Worm (Caenorhabditis elegans) whole organism, late embryonic: ENCODE results near the gene rop-1.

ENCODE experiments used
- F13H6.1 ChIP-seq: sonication (generic microtip); optimal IDR thresholded peaks from 2 replicates; lab custom pipeline; 2016; ENCODE audit warnings: missing genetic modification characterization, missing compliant biosample characterization
- K02D7.2 ChIP-seq: sonication (generic microtip); optimal IDR thresholded peaks from 2 replicates; lab custom pipeline; 2017; ENCODE audit warnings: mild to moderate bottlenecking, missing genetic modification characterization, missing compliant biosample characterization
- K09A11.1 ChIP-seq: sonication (generic microtip); optimal IDR thresholded peaks from 2 replicates; lab custom pipeline; 2017; ENCODE audit warnings: antibody characterized with exemption, mild to moderate bottlenecking, missing genetic modification characterization, missing compliant biosample characterization; ENCODE audit not compliant: insufficient read depth
- ceh-14 ChIP-seq: sonication (generic microtip); optimal IDR thresholded peaks from 2 replicates; lab custom pipeline; 2016; ENCODE audit warnings: missing genotype, missing genetic modification characterization, missing compliant biosample characterization
- ceh-19 ChIP-seq: fragments of 200-800 bp; sonication (Bioruptor generic); optimal IDR thresholded peaks from 2 replicates; lab custom pipeline; 2018; ENCODE audit warnings: mild to moderate bottlenecking, missing genetic modification characterization, missing compliant biosample characterization
- ceh-2 ChIP-seq: sonication (generic microtip); optimal IDR thresholded peaks from 2 replicates; lab custom pipeline; 2016; ENCODE audit warnings: missing genotype, missing genetic modification characterization, missing compliant biosample characterization
- ceh-22 ChIP-seq: sonication (generic microtip); optimal IDR thresholded peaks from 2 replicates; lab custom pipeline; 2017; ENCODE audit warnings: missing biosample characterization, missing genetic modification characterization
- ceh-30 ChIP-seq: fragments of 150-350 bp; optimal IDR thresholded peaks from 2 replicates; lab custom pipeline; 2014; ENCODE audit warnings: missing biosample characterization, missing genetic modification characterization
- ceh-31 ChIP-seq: sonication (generic microtip); optimal IDR thresholded peaks from 2 replicates; lab custom pipeline; 2016; ENCODE audit warnings: missing genetic modification characterization, missing compliant biosample characterization
- ceh-34 ChIP-seq: sonication (generic microtip); optimal IDR thresholded peaks from 2 replicates; lab custom pipeline; 2016; ENCODE audit warnings: mild to moderate bottlenecking, missing genetic modification characterization, missing compliant biosample characterization
- ceh-45 ChIP-seq: fragments of 200-800 bp; sonication (Bioruptor generic); IDR thresholded peaks from 2 replicates; pipeline ENCODE4 v1.3.6; 2022; ENCODE audit warnings: missing genetic modification reagents, missing genetic modification characterization, missing compliant biosample characterization
- ceh-48 ChIP-seq: sonication (generic microtip); optimal IDR thresholded peaks from 2 replicates; lab custom pipeline; 2016; ENCODE audit warnings: missing genetic modification characterization, inconsistent platforms, missing compliant biosample characterization
- ceh-6 ChIP-seq: fragments of 200-800 bp; sonication (Bioruptor generic); optimal IDR thresholded peaks from 2 replicates; lab custom pipeline; 2018; ENCODE audit warnings: mild to moderate bottlenecking, missing genetic modification characterization, missing compliant biosample characterization
- fax-1 ChIP-seq: sonication (generic microtip); optimal IDR thresholded peaks from 2 replicates; lab custom pipeline; 2016; ENCODE audit warnings: missing genotype, missing genetic modification characterization, missing compliant biosample characterization
- fkh-6 ChIP-seq: sonication (generic microtip); optimal IDR thresholded peaks from 2 replicates; lab custom pipeline; 2016; ENCODE audit warnings: missing genetic modification characterization, missing compliant biosample characterization
- gmeb-2 ChIP-seq: sonication (generic microtip); optimal IDR thresholded peaks from 2 replicates; lab custom pipeline; 2016; ENCODE audit warnings: missing genetic modification characterization, inconsistent platforms, missing compliant biosample characterization
- hlh-13 ChIP-seq: fragments of 200-800 bp; sonication (Bioruptor generic); optimal IDR thresholded peaks from 2 replicates; lab custom pipeline; 2018; ENCODE audit warnings: mild to moderate bottlenecking, missing genetic modification characterization, missing compliant biosample characterization
- hlh-30 ChIP-seq: sonication (generic microtip); optimal IDR thresholded peaks from 2 replicates; lab custom pipeline; 2017; ENCODE audit warnings: antibody characterized with exemption, missing genetic modification characterization, missing compliant biosample characterization; ENCODE audit not compliant: insufficient read depth
- hlh-8 ChIP-seq: sonication (generic microtip); optimal IDR thresholded peaks from 2 replicates; lab custom pipeline; 2016; ENCODE audit warnings: missing genotype, missing genetic modification characterization, missing compliant biosample characterization
- lim-6 ChIP-seq: sonication (generic microtip); optimal IDR thresholded peaks from 2 replicates; lab custom pipeline; 2016; ENCODE audit warnings: missing genetic modification characterization, missing compliant biosample characterization
- lin-11 ChIP-seq: fragments of 200-800 bp; sonication (Bioruptor generic); optimal IDR thresholded peaks from 2 replicates; lab custom pipeline; 2018; ENCODE audit warnings: mild to moderate bottlenecking, missing genetic modification characterization, missing compliant biosample characterization
- madf-2 ChIP-seq: sonication (generic microtip); optimal IDR thresholded peaks from 2 replicates; lab custom pipeline; 2017; ENCODE audit warnings: missing genetic modification characterization, missing compliant biosample characterization
- mec-3 ChIP-seq: sonication (generic microtip); optimal IDR thresholded peaks from 2 replicates; lab custom pipeline; 2016; ENCODE audit warnings: borderline replicate concordance, missing genetic modification characterization, missing compliant biosample characterization
- nfya-1 ChIP-seq: sonication (generic microtip); optimal IDR thresholded peaks from 2 replicates; lab custom pipeline; 2017; ENCODE audit warnings: missing genetic modification characterization, mild to moderate bottlenecking, missing compliant biosample characterization, antibody characterized with exemption, moderate library complexity
- nhr-232 ChIP-seq: sonication (generic microtip); optimal IDR thresholded peaks from 2 replicates; lab custom pipeline; 2016; ENCODE audit warnings: missing genetic modification characterization, missing compliant biosample characterization
- pag-3 ChIP-seq: sonication (generic microtip); optimal IDR thresholded peaks from 2 replicates; lab custom pipeline; 2016; ENCODE audit warnings: missing compliant biosample characterization, missing genetic modification characterization, borderline replicate concordance
- pax-1 ChIP-seq: fragments of 150-350 bp; optimal IDR thresholded peaks from 2 replicates; lab custom pipeline; 2014; ENCODE audit warnings: missing biosample characterization, missing genetic modification characterization
- pha-4 ChIP-seq: fragments of 150-350 bp; optimal IDR thresholded peaks from 2 replicates; lab custom pipeline; 2018; ENCODE audit warnings: missing biosample characterization, missing genetic modification reagents, missing genetic modification characterization
- pros-1 ChIP-seq: fragments of 150-350 bp; optimal IDR thresholded peaks from 2 replicates; lab custom pipeline; 2014; ENCODE audit warnings: missing biosample characterization, missing genetic modification reagents, missing genetic modification characterization
- sdc-2 ChIP-seq: sonication (generic microtip); optimal IDR thresholded peaks from 2 replicates; lab custom pipeline; 2016; ENCODE audit warnings: missing genotype, missing genetic modification characterization, missing compliant biosample characterization
- sox-2 ChIP-seq: fragments of 200-800 bp; sonication (Bioruptor generic); IDR thresholded peaks from 2 replicates; pipeline ENCODE4 v1.3.6; 2022; ENCODE audit warnings: missing genetic modification reagents, missing genetic modification characterization, missing compliant biosample characterization
- syd-9 ChIP-seq: sonication (generic microtip); optimal IDR thresholded peaks from 2 replicates; lab custom pipeline; 2016; ENCODE audit warnings: mild to moderate bottlenecking, missing genetic modification characterization, moderate library complexity, missing compliant biosample characterization
- tbx-7 ChIP-seq: sonication (generic microtip); optimal IDR thresholded peaks from 2 replicates; lab custom pipeline; 2016; ENCODE audit warnings: missing genotype, missing genetic modification characterization, missing compliant biosample characterization
- ttx-3 ChIP-seq: sonication (generic microtip); optimal IDR thresholded peaks from 2 replicates; lab custom pipeline; 2016; ENCODE audit warnings: missing genetic modification reagents, missing genetic modification characterization, missing compliant biosample characterization
- unc-3 ChIP-seq, 2 experiments: fragments of 200-800 bp in 1 of 2; sonication (Bioruptor generic) in 1 of 2; sonication (generic microtip) in 1 of 2; conservative IDR thresholded peaks in 1 of 2; optimal IDR thresholded peaks in 1 of 2; 2 replicates each; pipeline versions ENCODE4 v1.3.6 to Lab custom; 2016 to 2022; ENCODE audit warnings: missing compliant biosample characterization in 2 of 2, missing genetic modification characterization in 2 of 2, missing genetic modification reagents in 1 of 2
- unc-42 ChIP-seq: sonication (generic microtip); optimal IDR thresholded peaks from 2 replicates; lab custom pipeline; 2016; ENCODE audit warnings: missing genotype, missing genetic modification characterization, missing compliant biosample characterization
- unc-86 ChIP-seq: sonication (generic microtip); optimal IDR thresholded peaks from 2 replicates; lab custom pipeline; 2016; ENCODE audit warnings: missing genetic modification characterization, missing compliant biosample characterization
- zip-5 ChIP-seq: sonication (generic microtip); optimal IDR thresholded peaks from 2 replicates; lab custom pipeline; 2016; ENCODE audit warnings: missing genetic modification characterization, missing compliant biosample characterization

rop-1 gene

ce11 chrV:10249515-10249914 lies 5.3 kb downstream of the rop-1 start:
- TF ChIP-seq ceh-6 (GFP tag; lab: Kevin White, UChicago), result no peak
- TF ChIP-seq ceh-19 (GFP tag; lab: Kevin White, UChicago), result no peak
- no peak for TF ChIP-seq lin-11 (tag; lab: Kevin White, UChicago)
- TF ChIP-seq ceh-14 (tag; lab: Kevin White, UChicago), result no peak
- TF ChIP-seq ceh-2 (tag; lab: Kevin White, UChicago), result no peak
- TF ChIP-seq K09A11.1 (tag; lab: Kevin White, UChicago), result no peak
- TF ChIP-seq unc-86 (tag; lab: Kevin White, UChicago), result no peak
- TF ChIP-seq F13H6.1 (tag; lab: Kevin White, UChicago), result no peak
- no peak for TF ChIP-seq ceh-34 (tag; lab: Kevin White, UChicago)

DNA sequence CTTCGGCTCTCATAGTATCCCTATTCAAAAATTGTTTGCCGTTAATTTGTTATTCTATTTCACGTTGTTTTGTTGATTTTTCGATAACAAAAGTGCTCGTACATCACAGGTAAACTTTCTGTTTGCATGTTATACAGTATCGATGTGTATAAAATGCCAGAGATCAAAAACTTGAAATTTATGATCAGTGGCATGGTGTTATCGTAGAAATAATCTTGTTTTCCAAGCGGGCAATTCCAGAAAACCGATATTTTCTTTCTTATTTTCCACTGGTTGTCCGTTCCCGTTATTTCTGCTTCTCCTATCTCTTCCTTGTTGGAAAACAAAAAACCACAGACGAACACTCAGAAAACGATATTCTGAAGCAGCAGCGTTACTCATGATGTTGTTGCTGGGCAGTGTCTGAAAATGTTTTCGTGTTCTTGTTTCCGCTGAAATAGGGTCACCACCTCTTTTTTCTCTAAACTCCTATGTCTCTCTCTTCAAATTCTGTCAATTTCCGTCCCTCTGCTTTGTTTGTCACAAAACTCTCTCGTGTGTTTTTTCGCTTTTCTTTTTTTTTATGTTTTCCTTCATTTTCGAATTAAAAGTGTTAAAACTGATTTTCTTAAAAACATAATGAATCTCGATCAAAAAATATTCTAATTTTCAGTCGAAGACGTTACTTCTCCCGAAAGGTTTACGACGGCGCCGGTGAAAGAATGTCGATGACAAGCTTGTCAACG lies 6.4 kb downstream of the rop-1 start, which contains the start of gene akt-1:
Gene akt-1 (plus strand): TSS at position 651 of the 725 bp plus-strand sequence.
- TF ChIP-seq pax-1 (tag; lab: Kevin White, UChicago) (no peak), sdc-2 (tag; lab: Kevin White, UChicago) (no peak), nhr-232 (tag; lab: Kevin White, UChicago) (no peak), ceh-22 (tag; lab: Kevin White, UChicago) (no peak), ceh-31 (no peak), ceh-19 (GFP tag; lab: Kevin White, UChicago) (no peak), K02D7.2 (tag; lab: Kevin White, UChicago) (no peak), ceh-30 (tag; lab: Kevin White, UChicago) (no peak), pros-1 (tag; lab: Kevin White, UChicago) (no peak), pag-3 (tag; lab: Kevin White, UChicago) (no peak), K09A11.1 (tag; lab: Kevin White, UChicago) (no peak), hlh-8 (tag; lab: Kevin White, UChicago) (no peak), ceh-34 (tag; lab: Kevin White, UChicago) (no peak), gmeb-2 (tag; lab: Kevin White, UChicago) (no peak)

DNA sequence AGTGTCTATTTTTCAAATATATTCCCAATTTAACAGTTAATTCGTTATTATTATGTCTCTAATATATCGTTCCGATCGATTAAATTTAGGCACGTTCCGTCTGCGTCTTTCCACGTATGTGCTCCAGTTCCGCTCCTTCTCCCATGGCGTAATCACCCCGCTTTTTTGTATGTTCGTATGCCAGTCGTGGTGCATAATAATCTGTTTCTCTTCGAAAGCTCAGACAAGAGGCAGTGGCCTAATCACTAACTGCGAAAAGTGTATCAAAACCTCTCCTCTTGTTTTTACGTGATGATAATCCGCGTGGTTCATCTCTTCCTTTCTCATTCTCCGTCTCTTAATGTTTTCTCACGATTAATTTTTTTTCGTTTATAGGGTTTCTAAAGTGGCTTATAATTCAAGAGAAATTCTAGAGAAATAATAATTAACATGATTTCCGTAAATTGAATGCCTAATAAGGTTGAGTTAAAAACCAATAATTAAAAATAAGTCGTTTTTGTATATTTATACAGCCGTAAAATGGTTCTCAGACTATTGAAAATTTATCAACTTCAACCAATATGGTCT lies 7.1 kb downstream of the rop-1 start:
- TF ChIP-seq gmeb-2 (tag; lab: Kevin White, UChicago) (no peak), K02D7.2 (tag; lab: Kevin White, UChicago) (no peak), hlh-30 (tag; lab: Kevin White, UChicago) (no peak), unc-3 (GFP tag; conservative IDR thresholded peaks at IDR 0.05; lab: Robert Waterston, UW) (no peak), unc-3 (tag; optimal IDR thresholded peaks at IDR 0.05; lab: Kevin White, UChicago) (no peak), pha-4 (tag; lab: Kevin White, UChicago) (no peak), fkh-6 (no peak), ceh-6 (GFP tag; lab: Kevin White, UChicago) (no peak), syd-9 (tag; lab: Kevin White, UChicago) (no peak), sdc-2 (tag; lab: Kevin White, UChicago) (no peak), lim-6 (tag; lab: Kevin White, UChicago) (no peak), ceh-45 (GFP tag; lab: Robert Waterston, UW) (no peak), mec-3 (tag; lab: Kevin White, UChicago) (no peak), zip-5 (tag; lab: Kevin White, UChicago) (no peak), ttx-3 (no peak), hlh-13 (GFP tag; lab: Kevin White, UChicago) (no peak)
- TF ChIP-seq, all 69 proteins: peak for 0

DNA sequence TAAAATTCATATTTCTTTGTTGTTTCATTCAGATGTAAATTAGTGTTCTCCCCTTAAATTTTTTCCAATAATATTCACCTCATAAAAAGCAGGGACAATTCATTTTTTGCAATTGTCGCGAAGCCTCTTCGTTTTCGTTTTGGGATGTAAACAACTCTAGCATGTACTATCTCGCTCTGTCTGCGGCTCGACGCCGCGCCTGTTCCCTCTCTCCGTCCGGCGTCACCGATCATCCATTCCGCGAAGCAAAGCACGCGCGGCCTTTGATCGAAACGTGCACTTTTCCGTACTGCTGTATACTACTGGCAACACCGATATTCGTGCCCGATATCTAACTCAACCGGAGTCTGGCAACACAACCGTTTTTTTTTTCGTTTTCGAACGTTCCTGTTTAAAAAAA lies 7.9 kb downstream of the rop-1 start:
- TF ChIP-seq fax-1, result no peak
- no peak for TF ChIP-seq gmeb-2 (tag; lab: Kevin White, UChicago)
- TF ChIP-seq unc-42 (tag; lab: Kevin White, UChicago), result no peak
- no peak for TF ChIP-seq sox-2
- no peak for TF ChIP-seq ceh-45 (GFP tag; lab: Robert Waterston, UW)
- TF ChIP-seq ceh-48 (tag; lab: Kevin White, UChicago), result no peak
- no peak for TF ChIP-seq madf-2 (tag; lab: Kevin White, UChicago)
- TF ChIP-seq pax-1 (tag; lab: Kevin White, UChicago), result no peak
- no peak for TF ChIP-seq zip-5 (tag; lab: Kevin White, UChicago)
- TF ChIP-seq tbx-7 (tag; lab: Kevin White, UChicago), result no peak
- no peak for TF ChIP-seq ceh-14 (tag; lab: Kevin White, UChicago)
- no peak for TF ChIP-seq nfya-1 (tag; lab: Kevin White, UChicago)
